Fruit fly (Drosophila melanogaster): ENCODE results near the gene NP15.6.

DNA sequence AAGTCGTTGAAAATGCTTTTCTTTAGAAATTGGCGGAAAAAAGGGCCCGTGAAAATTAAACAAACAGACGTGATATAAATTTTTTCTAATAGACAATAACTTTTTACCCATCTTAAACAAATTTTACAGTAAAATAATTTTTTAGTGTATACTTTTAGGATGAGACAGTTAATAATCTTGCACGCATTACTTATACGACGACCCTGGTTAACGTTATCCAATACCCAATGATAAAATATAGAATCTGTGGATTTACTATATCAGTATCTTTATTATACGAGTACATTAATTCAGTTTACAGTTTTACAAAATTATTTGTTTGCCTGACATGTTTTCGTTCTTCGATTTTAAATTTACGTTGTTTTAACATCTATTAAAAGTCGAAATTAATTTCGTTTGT, 17.5 kb downstream of the NP15.6 start:
- TF ChIP-seq Mnt (GFP tag; optimal IDR thresholded peaks at IDR 0.05) (no peak), kay (GFP tag; ENCODE audit: borderline replicate concordance) (no peak), CG5204 (GFP tag; optimal IDR thresholded peaks at IDR 0.05) (no peak), CG1620 (GFP tag; optimal IDR thresholded peaks at IDR 0.05) (no peak), tj (GFP tag; optimal IDR thresholded peaks at IDR 0.05) (no peak), cnc (optimal IDR thresholded peaks at IDR 0.05) (no peak), Hr96 (GFP tag; optimal IDR thresholded peaks at IDR 0.05) (no peak), cic (GFP tag; optimal IDR thresholded peaks at IDR 0.05) (no peak), Clk (GFP tag; optimal IDR thresholded peaks at IDR 0.05) (no peak), ovo (GFP tag; optimal IDR thresholded peaks at IDR 0.05) (no peak), CG7101 (tag; optimal IDR thresholded peaks at IDR 0.05) (no peak), bab1 (GFP tag; optimal IDR thresholded peaks at IDR 0.05) (no peak), CG7045 (GFP tag; optimal IDR thresholded peaks at IDR 0.05) (no peak)
